Worm (Caenorhabditis elegans) whole organism, L3 larva: Measurements from ENCODE around the gene Y39A3A.4.
"Not testable (repeated sequence)": the region's sequence is repeated elsewhere in the genome, so short reads cannot be mapped to it uniquely, and the experiment has no call there.

Experiments
- ZK546.5 ChIP-seq: sonication (generic microtip); optimal IDR thresholded peaks from 2 replicates; lab custom pipeline; 2017; ENCODE audit warnings: missing biosample characterization, missing genetic modification characterization
- aly-2 ChIP-seq: fragments of 150-350 bp; optimal IDR thresholded peaks from 2 replicates; lab custom pipeline; 2014; ENCODE audit warnings: missing biosample characterization, missing genetic modification characterization
- ama-1 ChIP-seq: fragments of 150-350 bp; optimal IDR thresholded peaks from 2 replicates; lab custom pipeline; 2018
- ceh-82 ChIP-seq: fragments of 150-350 bp; optimal IDR thresholded peaks from 2 replicates; lab custom pipeline; 2014; ENCODE audit warnings: missing biosample characterization, missing genetic modification characterization
- ceh-9 ChIP-seq: sonication (generic microtip); optimal IDR thresholded peaks from 2 replicates; lab custom pipeline; 2018; ENCODE audit warnings: missing biosample characterization, missing genetic modification characterization
- egl-27 ChIP-seq: sonication (generic microtip); optimal IDR thresholded peaks from 4 replicates; lab custom pipeline; 2017; ENCODE audit warnings: missing biosample characterization, missing genetic modification reagents, missing genetic modification characterization
- elt-2 ChIP-seq: sonication (generic microtip); optimal IDR thresholded peaks from 2 replicates; lab custom pipeline; 2016; ENCODE audit warnings: missing genetic modification reagents, mild to moderate bottlenecking, missing genetic modification characterization, missing compliant biosample characterization
- elt-3 ChIP-seq, 3 experiments: fragments of 150-350 bp in 1 of 3; sonication (generic microtip) in 2 of 3; optimal IDR thresholded peaks; 2 replicates in 2 of 3; 4 replicates in 1 of 3; lab custom pipeline; 2014 to 2017; ENCODE audit warnings: missing biosample characterization in 3 of 3, missing genetic modification characterization in 3 of 3
- eor-1 ChIP-seq, 2 experiments: fragments of 150-350 bp; optimal IDR thresholded peaks; 2 replicates each; lab custom pipeline; 2014 to 2018; ENCODE audit warnings: missing biosample characterization in 2 of 2, missing genetic modification characterization in 2 of 2
- fkh-10 ChIP-seq: sonication (generic microtip); optimal IDR thresholded peaks from 2 replicates; lab custom pipeline; 2017; ENCODE audit warnings: missing biosample characterization, missing genetic modification reagents, missing genetic modification characterization
- fkh-2 ChIP-seq: fragments of 150-350 bp; optimal IDR thresholded peaks from 2 replicates; lab custom pipeline; 2014; ENCODE audit warnings: missing biosample characterization, missing genetic modification reagents, missing genetic modification characterization
- fos-1 ChIP-seq: fragments of 150-350 bp; optimal IDR thresholded peaks from 2 replicates; lab custom pipeline; 2014; ENCODE audit warnings: missing biosample characterization, missing genetic modification characterization
- hmg-11 ChIP-seq: sonication (generic microtip); optimal IDR thresholded peaks from 2 replicates; lab custom pipeline; 2016; ENCODE audit warnings: missing genetic modification characterization, missing compliant biosample characterization
- jun-1 ChIP-seq: fragments of 150-350 bp; optimal IDR thresholded peaks from 2 replicates; lab custom pipeline; 2014; ENCODE audit warnings: missing biosample characterization, missing genetic modification reagents, missing genetic modification characterization
- lin-15B ChIP-seq: fragments of 150-350 bp; optimal IDR thresholded peaks from 2 replicates; lab custom pipeline; 2014; ENCODE audit warnings: missing biosample characterization, missing genetic modification characterization
- lin-39 ChIP-seq: fragments of 150-350 bp; optimal IDR thresholded peaks from 2 replicates; lab custom pipeline; 2018; ENCODE audit warnings: missing biosample characterization, missing genetic modification reagents, missing genetic modification characterization
- lsy-12 ChIP-seq: sonication (generic microtip); optimal IDR thresholded peaks from 2 replicates; lab custom pipeline; 2016; ENCODE audit warnings: mild to moderate bottlenecking, missing genetic modification characterization, missing compliant biosample characterization
- mdl-1 ChIP-seq: fragments of 150-350 bp; optimal IDR thresholded peaks from 2 replicates; lab custom pipeline; 2014; ENCODE audit warnings: missing biosample characterization, missing genetic modification characterization
- mml-1 ChIP-seq: fragments of 150-350 bp; sonication (generic microtip); optimal IDR thresholded peaks from 3 replicates; lab custom pipeline; 2014; ENCODE audit warnings: missing biosample characterization, missing genetic modification characterization
- nfya-1 ChIP-seq: sonication (generic microtip); optimal IDR thresholded peaks from 2 replicates; lab custom pipeline; 2017; ENCODE audit warnings: missing genetic modification characterization, mild to moderate bottlenecking, missing compliant biosample characterization, antibody characterized with exemption, moderate library complexity; ENCODE audit not compliant: insufficient read depth
- nhr-11 ChIP-seq: fragments of 150-350 bp; optimal IDR thresholded peaks from 2 replicates; lab custom pipeline; 2014; ENCODE audit warnings: missing biosample characterization, missing genetic modification characterization
- nhr-12 ChIP-seq: fragments of 150-350 bp; optimal IDR thresholded peaks from 2 replicates; lab custom pipeline; 2014; ENCODE audit warnings: missing biosample characterization, missing genetic modification characterization
- nhr-23 ChIP-seq: fragments of 150-350 bp; optimal IDR thresholded peaks from 2 replicates; lab custom pipeline; 2014; ENCODE audit warnings: missing biosample characterization, missing genetic modification reagents, missing genetic modification characterization
- nhr-237 ChIP-seq: fragments of 150-350 bp; optimal IDR thresholded peaks from 2 replicates; lab custom pipeline; 2014; ENCODE audit warnings: missing biosample characterization, missing genetic modification characterization
- nhr-25 ChIP-seq: sonication (generic microtip); optimal IDR thresholded peaks from 2 replicates; lab custom pipeline; 2017; ENCODE audit warnings: missing biosample characterization, missing genetic modification characterization
- nhr-28 ChIP-seq: fragments of 150-350 bp; optimal IDR thresholded peaks from 2 replicates; lab custom pipeline; 2014; ENCODE audit warnings: missing biosample characterization, missing genetic modification characterization
- nhr-43 ChIP-seq: sonication (generic microtip); optimal IDR thresholded peaks from 2 replicates; lab custom pipeline; 2016; ENCODE audit warnings: mild to moderate bottlenecking, missing genetic modification characterization, missing compliant biosample characterization; ENCODE audit not compliant: poor library complexity, severe bottlenecking
- nhr-76 ChIP-seq: fragments of 150-350 bp; sonication (generic microtip); optimal IDR thresholded peaks from 5 replicates; lab custom pipeline; 2014; ENCODE audit warnings: missing biosample characterization, missing genetic modification characterization
- nhr-77 ChIP-seq: fragments of 150-350 bp; optimal IDR thresholded peaks from 2 replicates; lab custom pipeline; 2014; ENCODE audit warnings: missing biosample characterization, missing genetic modification characterization
- pha-4 ChIP-seq: fragments of 150-350 bp; optimal IDR thresholded peaks from 2 replicates; lab custom pipeline; 2014; ENCODE audit warnings: missing biosample characterization, missing genetic modification reagents, missing genetic modification characterization
- pqm-1 ChIP-seq: fragments of 150-350 bp; optimal IDR thresholded peaks from 2 replicates; lab custom pipeline; 2017; ENCODE audit warnings: missing biosample characterization, missing genetic modification characterization, inconsistent platforms
- skn-1 ChIP-seq: fragments of 150-350 bp; optimal IDR thresholded peaks from 2 replicates; lab custom pipeline; 2014; ENCODE audit warnings: missing biosample characterization, missing genetic modification characterization
- snpc-4 ChIP-seq: fragments of 150-350 bp; optimal IDR thresholded peaks from 2 replicates; lab custom pipeline; 2014; ENCODE audit warnings: missing biosample characterization, missing genetic modification characterization
- tbx-2 ChIP-seq: sonication (generic microtip); optimal IDR thresholded peaks from 2 replicates; lab custom pipeline; 2016; ENCODE audit warnings: mild to moderate bottlenecking, missing genetic modification characterization, missing compliant biosample characterization
- unc-39 ChIP-seq: sonication (generic microtip); optimal IDR thresholded peaks from 4 replicates; lab custom pipeline; 2017; ENCODE audit warnings: missing biosample characterization, missing genetic modification characterization
- zag-1 ChIP-seq: fragments of 150-350 bp; optimal IDR thresholded peaks from 2 replicates; lab custom pipeline; 2014; ENCODE audit warnings: missing biosample characterization, missing genetic modification characterization
- ztf-11 ChIP-seq: fragments of 150-350 bp; optimal IDR thresholded peaks from 2 replicates; lab custom pipeline; 2014; ENCODE audit warnings: missing biosample characterization, missing genetic modification characterization
- ztf-4 ChIP-seq: fragments of 150-350 bp; optimal IDR thresholded peaks from 2 replicates; lab custom pipeline; 2014; ENCODE audit warnings: missing biosample characterization, missing genetic modification characterization

The Y39A3A.4 gene

ce11 chrIII:2089453-2089852, 13.1 kb upstream of the Y39A3A.4 start:
- TF ChIP-seq pha-4 = peak; percentile 71
- no peak for TF ChIP-seq jun-1 (tag; lab: Kevin White, UChicago)
- TF ChIP-seq elt-2 (tag; lab: Kevin White, UChicago) = peak; percentile 44
- TF ChIP-seq fos-1 (tag; lab: Kevin White, UChicago) = no peak
- no peak for TF ChIP-seq eor-1 (tag; optimal IDR thresholded peaks at IDR 0.05; lab: Kevin White, UChicago)
- TF ChIP-seq nfya-1 = peak; percentile 57
- peak; percentile 70 for TF ChIP-seq hmg-11 (tag; lab: Kevin White, UChicago)
- TF ChIP-seq mml-1 = no peak

- no peak for TF ChIP-seq nhr-25 (tag; lab: Kevin White, UChicago)
- TF ChIP-seq egl-27 (tag; lab: Kevin White, UChicago) = no peak
- TF ChIP-seq nhr-237 (tag; lab: Kevin White, UChicago) = no peak
- no peak for TF ChIP-seq skn-1 (tag; lab: Kevin White, UChicago)
- TF ChIP-seq nhr-43 = no peak
- TF ChIP-seq ceh-9 (tag; lab: Kevin White, UChicago) = no peak
- no peak for TF ChIP-seq fkh-10 (GFP tag; lab: Kevin White, UChicago)
- no peak for TF ChIP-seq pha-4
- no peak for TF ChIP-seq nhr-28
- no peak for TF ChIP-seq elt-2 (tag; lab: Kevin White, UChicago)
- no peak for TF ChIP-seq tbx-2 (tag; lab: Kevin White, UChicago)
- no peak for TF ChIP-seq ceh-82 (tag; lab: Kevin White, UChicago)
- no peak for TF ChIP-seq aly-2 (tag; lab: Kevin White, UChicago)
- TF ChIP-seq nhr-76 (tag; lab: Kevin White, UChicago) = no peak
- no peak for TF ChIP-seq ztf-11 (tag; lab: Kevin White, UChicago)
- TF ChIP-seq lsy-12 (tag; lab: Kevin White, UChicago) = no peak
- no peak for TF ChIP-seq lin-15B
- TF ChIP-seq fkh-2 (tag; lab: Kevin White, UChicago) = no peak
- no peak for TF ChIP-seq snpc-4 (tag; lab: Kevin White, UChicago)
Observed at ce11 chrIII:2084829-2085228, 8.4 kb upstream of the Y39A3A.4 start.

ce11 chrIII:2082519-2082918, 6.1 kb upstream of the Y39A3A.4 start, which contains the start of gene cpt-3:
Gene cpt-3, plus strand, starts transcription at chrIII:2082819.
- not testable (repeated sequence) for TF ChIP-seq lin-15B; snpc-4 (tag; lab: Kevin White, UChicago); nhr-77

- TF ChIP-seq elt-3 (tag; optimal IDR thresholded peaks at IDR 0.05; lab: Kevin White, UChicago) (no peak), lin-39 (no peak), tbx-2 (tag; lab: Kevin White, UChicago) (no peak), skn-1 (tag; lab: Kevin White, UChicago) (no peak), mdl-1 (tag; lab: Kevin White, UChicago) (no peak), fos-1 (tag; lab: Kevin White, UChicago) (no peak), hmg-11 (tag; lab: Kevin White, UChicago) (no peak), egl-27 (tag; lab: Kevin White, UChicago) (no peak), unc-39 (tag; lab: Kevin White, UChicago) (no peak), ZK546.5 (tag; lab: Kevin White, UChicago) (no peak), ceh-9 (tag; lab: Kevin White, UChicago) (no peak), ama-1 (lab: Kevin White, UChicago) (no peak), nhr-11 (tag; lab: Kevin White, UChicago) (no peak), nhr-23 (no peak)
Observed at ce11 chrIII:2068248-2068647, 8.1 kb downstream of the Y39A3A.4 start, which contains the start of gene Y39A3A.3. Gene Y39A3A.3, minus strand, starts transcription at chrIII:2068348.

- TF ChIP-seq ztf-11 (tag; lab: Kevin White, UChicago) = no peak
- no peak for TF ChIP-seq aly-2 (tag; lab: Kevin White, UChicago)
- no peak for TF ChIP-seq skn-1 (tag; lab: Kevin White, UChicago)
- TF ChIP-seq zag-1 = no peak
- no peak for TF ChIP-seq ztf-4 (tag; lab: Kevin White, UChicago)
- TF ChIP-seq elt-2 (tag; lab: Kevin White, UChicago) = no peak
- no peak for TF ChIP-seq nhr-12 (tag; lab: Kevin White, UChicago)
- TF ChIP-seq pqm-1 (tag; lab: Kevin White, UChicago) = no peak
Observed at ce11 chrIII:2060857-2061256, 15.5 kb downstream of the Y39A3A.4 start, which contains the start of gene ins-16. Gene ins-16, minus strand, starts transcription at chrIII:2060957.
